Worm (Caenorhabditis elegans) whole organism, L4/young adult: ENCODE data around the gene taf-3.

Experiments used
- W03F9.2 ChIP-seq: fragments of 150-350 bp; optimal IDR thresholded peaks from 2 replicates; lab custom pipeline; 2014; ENCODE audit warnings: missing biosample characterization, missing genetic modification characterization
- dao-5 ChIP-seq: sonication (generic microtip); optimal IDR thresholded peaks from 2 replicates; lab custom pipeline; 2016; ENCODE audit warnings: missing genotype, missing genetic modification characterization, moderate library complexity, missing compliant biosample characterization
- him-1 ChIP-seq: sonication (generic microtip); optimal IDR thresholded peaks from 2 replicates; lab custom pipeline; 2016; ENCODE audit warnings: missing genotype, missing genetic modification reagents, missing genetic modification characterization, missing compliant biosample characterization

ce11 chrX:16375807-16376638 is 43.8 kb downstream of the taf-3 start, which contains the start of gene sur-7:
- TF ChIP-seq dao-5 (tag; lab: Kevin White, UChicago) (no peak), W03F9.2 (tag; lab: Kevin White, UChicago) (no peak), him-1 (tag; lab: Kevin White, UChicago) (no peak)
